Fruit fly (Drosophila melanogaster) S2 (cell line): ENCODE measurements around the gene CG7379.

ENCODE experiments used
- CG8478 ChIP-seq: fragments of >200 bp; optimal IDR thresholded peaks from 2 replicates; lab custom pipeline; 2018
- CTCF ChIP-seq, 2 experiments: fragments of >200 bp; optimal IDR thresholded peaks; 2 replicates each; lab custom pipeline; 2018

- TF ChIP-seq CG8478 (lab: Kevin White, UChicago) (no peak), CTCF (optimal IDR thresholded peaks at IDR 0.05; lab: Kevin White, UChicago) (no peak)
Observed at dm6 chr3R:17812477-17812876, 14.4 kb upstream of the CG7379 start.
